Fruit fly (Drosophila melanogaster) Kc167 (cell line): ENCODE data around the gene CG6345.

Experiments
- Myc ChIP-seq: fragments of >200 bp; optimal IDR thresholded peaks from 2 replicates; lab custom pipeline; 2017; ENCODE audit warnings: missing external identifiers
- Sin3A ChIP-seq: fragments of >200 bp; optimal IDR thresholded peaks from 2 replicates; lab custom pipeline; 2018; ENCODE audit warnings: missing external identifiers
- h ChIP-seq: fragments of >200 bp; optimal IDR thresholded peaks from 3 replicates; lab custom pipeline; 2018; ENCODE audit warnings: missing external identifiers
- insv ChIP-seq: fragments of >200 bp; optimal IDR thresholded peaks from 3 replicates; lab custom pipeline; 2018; ENCODE audit warnings: missing external identifiers
- psq ChIP-seq: fragments of >200 bp; optimal IDR thresholded peaks from 2 replicates; lab custom pipeline; 2017; ENCODE audit warnings: missing external identifiers
- ttk ChIP-seq: sonication (Bioruptor generic); optimal IDR thresholded peaks from 2 replicates; lab custom pipeline; 2017; ENCODE audit warnings: missing external identifiers

The CG6345 gene

dm6 chr3R:10389877-10390468 lies 25.9 kb downstream of the CG6345 start:
- TF ChIP-seq Myc (lab: Kevin White, UChicago) (no peak), ttk (lab: Kevin White, UChicago) (no peak), psq (lab: Kevin White, UChicago) (no peak), Sin3A (no peak), insv (lab: Kevin White, UChicago) (no peak), h (lab: Kevin White, UChicago) (no peak)

DNA sequence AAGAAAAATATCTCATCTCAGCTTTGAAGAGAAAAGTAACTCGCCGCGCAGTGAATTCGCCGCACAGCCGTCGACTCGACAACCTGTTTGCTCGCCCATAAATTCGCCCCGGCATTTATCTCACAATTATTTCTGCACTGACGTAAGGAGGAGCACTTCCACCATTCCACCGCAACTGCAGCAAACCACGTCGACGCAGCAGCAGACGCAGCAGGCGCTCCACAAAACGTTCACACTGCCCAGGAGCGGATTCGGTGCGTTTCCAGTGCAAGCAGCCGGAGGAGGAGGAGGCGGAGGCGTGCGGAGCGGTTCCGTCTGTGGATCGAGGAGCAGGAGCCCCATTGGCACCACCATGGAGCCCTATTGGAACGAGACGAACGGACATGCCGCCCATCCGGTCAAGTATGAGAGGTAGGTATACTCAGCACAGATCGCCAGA lies 26.8 kb downstream of the CG6345 start:
- TF ChIP-seq Myc (lab: Kevin White, UChicago) (no peak), psq (lab: Kevin White, UChicago) (no peak), ttk (lab: Kevin White, UChicago) (no peak), insv (lab: Kevin White, UChicago) (no peak), Sin3A (no peak), h (lab: Kevin White, UChicago) (no peak)

DNA sequence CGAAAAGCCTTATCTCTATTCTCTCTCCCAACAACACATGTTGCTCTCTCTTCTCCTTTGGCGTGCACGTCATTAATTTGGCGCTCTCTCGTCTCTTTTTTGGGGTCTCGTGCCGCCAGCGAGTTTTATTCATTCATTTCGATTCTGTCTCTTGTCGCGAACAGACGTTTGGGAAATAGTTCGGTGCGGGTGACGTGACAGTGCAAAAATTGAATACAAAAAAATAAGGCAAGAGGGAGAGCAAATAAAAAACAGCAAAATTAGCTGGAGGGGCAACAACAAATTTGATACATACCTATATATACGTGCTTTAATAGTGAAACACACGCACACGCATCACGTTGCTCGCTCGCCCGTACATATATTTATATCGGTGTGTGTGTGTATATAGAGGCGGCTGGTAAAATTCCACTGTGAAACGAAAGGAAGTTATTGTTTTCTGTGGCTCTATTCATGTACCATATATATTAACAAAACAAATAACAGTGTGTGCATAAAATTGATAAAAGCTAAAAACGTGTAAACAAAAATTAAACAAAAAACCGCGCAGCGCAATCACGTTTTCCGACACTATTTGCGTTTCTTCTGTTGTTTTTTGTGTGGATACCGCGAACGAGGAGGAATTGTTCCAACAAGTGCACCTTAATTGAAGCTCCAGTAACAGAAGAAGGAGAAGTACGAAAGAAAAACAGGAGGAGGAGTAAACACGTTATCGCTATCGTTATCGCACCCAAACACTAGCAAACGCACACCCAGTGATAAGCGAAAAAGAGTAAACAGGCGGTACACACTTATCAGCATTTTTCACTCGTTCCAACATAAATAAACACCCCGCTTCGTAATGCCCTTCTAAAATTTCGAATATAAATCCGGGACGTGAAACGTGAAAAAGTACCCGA lies 27.5 kb downstream of the CG6345 start, which contains the start of gene cwo:
Gene cwo, plus strand, starts transcription at position 131 of the 899 bp plus-strand sequence.
- no peak for TF ChIP-seq Myc (lab: Kevin White, UChicago)
- no peak for TF ChIP-seq h (lab: Kevin White, UChicago)
- TF ChIP-seq ttk (lab: Kevin White, UChicago) = no peak
- no peak for TF ChIP-seq insv (lab: Kevin White, UChicago)
- TF ChIP-seq psq (lab: Kevin White, UChicago) = no peak
- no peak for TF ChIP-seq Sin3A

DNA sequence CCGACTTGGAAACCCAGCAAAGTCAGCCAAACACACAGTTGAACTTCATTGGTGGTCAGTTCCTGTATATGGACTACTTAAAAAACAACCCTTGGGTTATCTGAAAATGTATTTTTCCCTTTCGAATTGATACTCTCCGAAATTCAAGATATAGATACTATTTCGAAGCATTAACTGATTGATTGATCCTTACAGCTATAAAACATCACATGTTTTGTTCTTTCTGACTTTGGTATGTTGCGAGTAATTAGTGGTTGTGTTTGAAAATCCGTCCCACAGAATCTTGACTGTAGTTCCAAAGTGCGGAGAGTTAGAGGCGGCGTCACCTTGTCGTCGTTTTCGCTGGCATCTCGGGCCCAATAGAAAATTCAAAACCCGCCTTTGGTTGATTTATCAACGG lies 35.8 kb downstream of the CG6345 start:
- TF ChIP-seq Sin3A = no peak
- TF ChIP-seq h (lab: Kevin White, UChicago) = no peak
- no peak for TF ChIP-seq Myc (lab: Kevin White, UChicago)
- no peak for TF ChIP-seq psq (lab: Kevin White, UChicago)
- no peak for TF ChIP-seq insv (lab: Kevin White, UChicago)
- TF ChIP-seq ttk (lab: Kevin White, UChicago) = no peak

DNA sequence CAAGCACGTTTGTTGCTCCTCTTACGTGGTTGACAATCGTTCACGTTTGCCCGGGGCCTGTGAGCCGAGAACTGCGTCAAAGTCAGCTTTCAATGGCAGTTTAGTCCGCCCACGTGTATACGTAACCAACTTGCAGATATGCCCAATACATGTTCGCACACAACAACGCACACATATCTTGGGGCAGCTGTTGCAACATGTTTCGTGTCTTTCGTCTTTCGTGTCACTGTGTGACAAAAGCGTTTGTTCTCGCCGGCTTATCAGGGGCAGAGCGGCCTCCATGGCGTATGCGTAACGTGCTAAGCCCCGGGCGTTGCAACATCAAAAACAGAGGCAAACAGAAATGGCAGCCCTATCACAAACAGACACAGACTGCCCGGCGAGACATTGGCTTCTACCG lies 36.4 kb downstream of the CG6345 start:
- TF ChIP-seq Myc (lab: Kevin White, UChicago) (no peak), h (lab: Kevin White, UChicago) (no peak), psq (lab: Kevin White, UChicago) (no peak), Sin3A (no peak)

- TF ChIP-seq Sin3A (no peak), ttk (lab: Kevin White, UChicago) (no peak), Myc (lab: Kevin White, UChicago) (no peak), insv (lab: Kevin White, UChicago) (no peak)
Observed at dm6 chr3R:10378989-10379388, 36.9 kb downstream of the CG6345 start.

dm6 chr3R:10377849-10378248 lies 38.0 kb downstream of the CG6345 start, which contains the start of gene Rfx:
Gene Rfx (minus strand): TSS chr3R:10378068.
- no peak for TF ChIP-seq insv (lab: Kevin White, UChicago)
- TF ChIP-seq Myc (lab: Kevin White, UChicago) = no peak
- no peak for TF ChIP-seq ttk (lab: Kevin White, UChicago)

DNA sequence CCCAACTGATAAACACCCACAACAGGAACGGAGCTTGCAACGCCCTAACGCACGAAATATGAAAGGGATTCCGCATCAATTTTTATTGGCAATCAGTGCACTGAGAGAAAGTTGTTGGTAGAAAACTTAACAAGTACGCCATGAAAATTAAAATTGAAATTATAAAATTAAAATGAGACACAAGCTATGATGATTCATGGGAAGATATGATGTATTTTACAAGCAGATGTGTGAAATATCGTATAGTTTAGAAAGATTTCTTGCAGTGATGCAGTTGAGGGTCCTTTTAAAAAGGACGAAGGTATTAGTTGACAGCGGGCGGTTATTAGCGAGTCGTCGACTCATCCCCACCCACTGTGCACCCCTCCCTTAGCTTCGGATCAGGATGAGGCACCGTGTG lies 45.4 kb downstream of the CG6345 start:
- TF ChIP-seq Sin3A = no peak
- no peak for TF ChIP-seq ttk (lab: Kevin White, UChicago)
- no peak for TF ChIP-seq h (lab: Kevin White, UChicago)
- TF ChIP-seq Myc (lab: Kevin White, UChicago) = no peak
- TF ChIP-seq psq (lab: Kevin White, UChicago) = no peak

DNA sequence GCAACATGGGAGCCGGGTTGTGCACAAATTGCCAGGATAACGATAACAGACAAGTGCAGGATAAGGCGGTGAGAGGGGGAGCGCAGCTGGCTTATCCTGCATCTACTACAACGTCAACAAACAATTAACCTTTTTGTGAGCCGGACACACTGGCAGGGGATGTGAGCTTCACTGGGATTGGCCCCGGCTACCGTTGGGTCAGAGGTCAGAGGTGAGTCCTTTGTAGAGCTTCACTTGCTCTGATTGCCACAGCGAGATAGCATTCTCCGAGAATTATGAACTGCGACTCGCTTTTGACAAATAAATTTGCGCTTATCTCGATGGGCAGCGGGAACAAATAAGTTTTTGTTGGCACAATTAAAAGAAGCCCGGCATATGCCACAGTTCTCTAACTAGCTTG lies 46.0 kb downstream of the CG6345 start:
- TF ChIP-seq Sin3A (no peak), ttk (lab: Kevin White, UChicago) (no peak), h (lab: Kevin White, UChicago) (no peak), psq (lab: Kevin White, UChicago) (no peak), insv (lab: Kevin White, UChicago) (no peak), Myc (lab: Kevin White, UChicago) (no peak)

- TF ChIP-seq Myc (lab: Kevin White, UChicago) (no peak), psq (lab: Kevin White, UChicago) (no peak)
Observed at dm6 chr3R:10368251-10368650, 47.6 kb downstream of the CG6345 start.

dm6 chr3R:10364287-10364686 lies 51.6 kb downstream of the CG6345 start:
- TF ChIP-seq ttk (lab: Kevin White, UChicago) (no peak), psq (lab: Kevin White, UChicago) (no peak), Myc (lab: Kevin White, UChicago) (no peak), Sin3A (no peak), h (lab: Kevin White, UChicago) (no peak), insv (lab: Kevin White, UChicago) (no peak)
